Worm (Caenorhabditis elegans) whole organism, L2 larva: Measurements from ENCODE around the gene C13F10.1.

Source experiments
- Y55F3AM.14 ChIP-seq: fragments of 200-800 bp; sonication (Bioruptor generic); optimal IDR thresholded peaks from 2 replicates; lab custom pipeline; 2018; ENCODE audit warnings: mild to moderate bottlenecking, missing genetic modification characterization, missing compliant biosample characterization
- ama-1 ChIP-seq: fragments of 150-350 bp; optimal IDR thresholded peaks from 2 replicates; lab custom pipeline; 2018; ENCODE audit warnings: inconsistent platforms
- ceh-82 ChIP-seq: fragments of 150-350 bp; optimal IDR thresholded peaks from 2 replicates; lab custom pipeline; 2014; ENCODE audit warnings: missing biosample characterization, missing genetic modification characterization
- egl-27 ChIP-seq: sonication (generic microtip); optimal IDR thresholded peaks from 3 replicates; lab custom pipeline; 2017; ENCODE audit warnings: missing biosample characterization, missing genetic modification reagents, missing genetic modification characterization
- elt-3 ChIP-seq: sonication (generic microtip); optimal IDR thresholded peaks from 2 replicates; lab custom pipeline; 2017; ENCODE audit warnings: missing biosample characterization, missing genetic modification characterization
- fos-1 ChIP-seq: fragments of 150-350 bp; optimal IDR thresholded peaks from 2 replicates; lab custom pipeline; 2014; ENCODE audit warnings: missing biosample characterization, missing genetic modification characterization
- lin-11 ChIP-seq: fragments of 150-350 bp; sonication (generic microtip); optimal IDR thresholded peaks from 2 replicates; lab custom pipeline; 2014; ENCODE audit warnings: missing biosample characterization, missing genetic modification characterization, inconsistent platforms, mixed read lengths
- lin-13 ChIP-seq: fragments of 150-350 bp; optimal IDR thresholded peaks from 2 replicates; lab custom pipeline; 2014; ENCODE audit warnings: missing biosample characterization, missing genetic modification reagents, missing genetic modification characterization
- lsy-2 ChIP-seq, 2 experiments: fragments of 150-350 bp in 1 of 2; sonication (generic microtip) in 1 of 2; optimal IDR thresholded peaks; 2 replicates each; lab custom pipeline; 2014 to 2017; ENCODE audit warnings: missing biosample characterization in 2 of 2, missing genetic modification characterization in 2 of 2
- snpc-4 ChIP-seq: fragments of 150-350 bp; optimal IDR thresholded peaks from 2 replicates; lab custom pipeline; 2014; ENCODE audit warnings: missing biosample characterization, missing genetic modification characterization
- unc-62 ChIP-seq: fragments of 150-350 bp; optimal IDR thresholded peaks from 2 replicates; lab custom pipeline; 2014; ENCODE audit warnings: missing biosample characterization, missing genetic modification reagents, missing genetic modification characterization
- zag-1 ChIP-seq: fragments of 150-350 bp; optimal IDR thresholded peaks from 2 replicates; lab custom pipeline; 2014; ENCODE audit warnings: missing biosample characterization, missing genetic modification characterization

DNA sequence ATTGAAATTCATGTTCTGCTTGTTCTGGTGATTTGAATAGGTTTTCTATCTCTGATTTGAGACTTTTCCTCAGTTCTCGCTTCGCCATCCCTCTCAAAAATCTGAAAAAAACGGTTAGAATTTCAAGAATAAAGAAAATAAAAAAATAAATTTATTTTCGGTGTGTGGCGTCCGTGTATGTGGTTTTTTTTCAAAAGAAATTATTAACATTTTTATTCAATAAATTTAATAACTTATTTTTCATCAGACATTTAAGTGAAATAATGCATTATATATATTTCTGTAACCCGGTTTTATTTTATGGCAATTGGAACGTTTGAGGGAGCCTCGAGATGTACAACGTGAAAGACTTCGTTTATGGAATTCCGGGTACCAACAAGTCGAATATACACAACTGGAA, 10.8 kb downstream of the C13F10.1 start, which contains the start of gene C05C8.5:
- TF ChIP-seq ceh-82 (tag; lab: Kevin White, UChicago) = no peak
- TF ChIP-seq elt-3 (tag; lab: Kevin White, UChicago) = no peak
- no peak for TF ChIP-seq snpc-4 (tag; lab: Kevin White, UChicago)
- TF ChIP-seq Y55F3AM.14 (GFP tag; lab: Kevin White, UChicago) = no peak
- TF ChIP-seq unc-62 (GFP tag; lab: Kevin White, UChicago) = no peak
- no peak for TF ChIP-seq ama-1 (lab: Kevin White, UChicago)
- TF ChIP-seq zag-1 = no peak
- no peak for TF ChIP-seq lsy-2 (tag; optimal IDR thresholded peaks at IDR 0.05; lab: Kevin White, UChicago)
- TF ChIP-seq lin-11 (tag; lab: Kevin White, UChicago) = no peak
- no peak for TF ChIP-seq fos-1 (tag; lab: Kevin White, UChicago)
- TF ChIP-seq lin-13 (GFP tag; lab: Kevin White, UChicago) = no peak
- TF ChIP-seq egl-27 (tag; lab: Kevin White, UChicago) = no peak
